Fruit fly (Drosophila melanogaster): ENCODE results near the gene net.

DNA sequence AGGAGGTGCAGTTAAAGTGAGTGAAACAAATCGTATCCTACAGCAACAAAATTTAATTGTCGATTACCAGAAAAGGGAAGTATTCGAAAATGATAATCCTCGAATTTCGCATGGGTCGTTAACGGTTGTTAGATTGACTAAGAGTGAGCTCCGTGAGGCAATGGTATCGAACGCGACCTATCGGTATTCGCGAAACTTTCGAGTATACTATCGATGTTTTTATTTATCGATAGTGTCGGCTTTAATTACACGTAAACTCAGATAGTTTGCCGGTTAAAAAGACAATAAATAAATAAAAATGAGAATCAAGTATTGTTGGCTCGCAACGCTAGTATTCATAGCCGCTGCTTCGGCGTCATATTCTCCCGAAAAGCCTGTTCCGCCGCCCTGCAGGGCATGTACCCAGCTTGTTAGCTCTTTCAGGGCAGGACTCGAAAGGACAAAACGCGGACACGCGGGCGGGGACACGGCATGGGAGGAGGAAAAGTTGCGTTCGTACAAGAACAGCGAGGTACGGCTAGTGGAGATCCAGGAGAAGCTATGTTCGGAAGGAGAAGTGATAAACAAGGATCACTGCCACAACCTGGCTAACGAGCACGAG, 15.1 kb upstream of the net start, which contains the start of gene Creld:
- no peak for TF ChIP-seq Dll (optimal IDR thresholded peaks at IDR 0.05)
- no peak for TF ChIP-seq CG8478 (optimal IDR thresholded peaks at IDR 0.05)
- no peak for TF ChIP-seq pan (optimal IDR thresholded peaks at IDR 0.05)
- no peak for TF ChIP-seq usp (GFP tag; optimal IDR thresholded peaks at IDR 0.05)
